Worm (Caenorhabditis elegans) whole organism, L1 larva: ENCODE data around the gene ZK643.5.

ENCODE experiments used
- C16A3.4 ChIP-seq: fragments of 150-350 bp; optimal IDR thresholded peaks from 2 replicates; lab custom pipeline; 2014; ENCODE audit warnings: missing biosample characterization, missing genetic modification characterization
- C34B4.2 ChIP-seq: sonication (generic microtip); optimal IDR thresholded peaks from 2 replicates; lab custom pipeline; 2017; ENCODE audit warnings: mild to moderate bottlenecking, missing genetic modification characterization, missing compliant biosample characterization
- F16B12.6 ChIP-seq: fragments of 150-350 bp; optimal IDR thresholded peaks from 2 replicates; lab custom pipeline; 2014; ENCODE audit warnings: missing biosample characterization, missing genetic modification characterization
- alr-1 ChIP-seq: fragments of 200-800 bp; sonication (Bioruptor generic); optimal IDR thresholded peaks from 2 replicates; lab custom pipeline; 2018; ENCODE audit warnings: borderline replicate concordance, mild to moderate bottlenecking, missing genetic modification characterization, missing compliant biosample characterization
- aly-2 ChIP-seq: fragments of 150-350 bp; optimal IDR thresholded peaks from 2 replicates; lab custom pipeline; 2014; ENCODE audit warnings: missing biosample characterization, missing genetic modification characterization
- ama-1 ChIP-seq: fragments of 150-350 bp; optimal IDR thresholded peaks from 2 replicates; lab custom pipeline; 2014
- blmp-1 ChIP-seq: fragments of 150-350 bp; optimal IDR thresholded peaks from 2 replicates; lab custom pipeline; 2014; ENCODE audit warnings: missing biosample characterization, missing genetic modification characterization
- ceh-63 ChIP-seq: fragments of 200-800 bp; sonication (Bioruptor generic); optimal IDR thresholded peaks from 2 replicates; lab custom pipeline; 2018; ENCODE audit warnings: mild to moderate bottlenecking, missing genetic modification characterization, missing compliant biosample characterization
- ceh-90 ChIP-seq: sonication (generic microtip); optimal IDR thresholded peaks from 2 replicates; lab custom pipeline; 2016; ENCODE audit warnings: missing genetic modification characterization, missing compliant biosample characterization
- ces-1 ChIP-seq: fragments of 150-350 bp; optimal IDR thresholded peaks from 2 replicates; lab custom pipeline; 2014; ENCODE audit warnings: missing biosample characterization, missing genetic modification reagents, missing genetic modification characterization
- dpl-1 ChIP-seq, 3 experiments: fragments of 150-350 bp in 2 of 3; sonication (generic microtip) in 1 of 3; optimal IDR thresholded peaks; 2 replicates each; lab custom pipeline; 2014 to 2017; ENCODE audit warnings: missing biosample characterization in 3 of 3, missing genetic modification characterization in 3 of 3, missing genetic modification reagents in 3 of 3
- dsc-1 ChIP-seq: sonication (generic microtip); optimal IDR thresholded peaks from 2 replicates; lab custom pipeline; 2016; ENCODE audit warnings: mild to moderate bottlenecking, missing genetic modification characterization, missing compliant biosample characterization
- egl-27 ChIP-seq, 2 experiments: fragments of 150-350 bp in 1 of 2; sonication (generic microtip); optimal IDR thresholded peaks; 3 replicates each; lab custom pipeline; 2017 to 2018; ENCODE audit warnings: missing biosample characterization in 2 of 2, missing genetic modification characterization in 2 of 2, missing genetic modification reagents in 2 of 2
- elt-3 ChIP-seq, 6 experiments: fragments of 150-350 bp in 1 of 6; sonication (generic microtip); optimal IDR thresholded peaks; 2 replicates each; lab custom pipeline; 2017 to 2018; ENCODE audit warnings: missing biosample characterization in 6 of 6, missing genetic modification characterization in 6 of 6, inconsistent platforms in 1 of 6
- fkh-10 ChIP-seq: sonication (generic microtip); optimal IDR thresholded peaks from 2 replicates; lab custom pipeline; 2017; ENCODE audit warnings: missing biosample characterization, missing genetic modification reagents, missing genetic modification characterization
- fkh-4 ChIP-seq: sonication (generic microtip); optimal IDR thresholded peaks from 2 replicates; lab custom pipeline; 2016; ENCODE audit warnings: missing compliant biosample characterization, missing genetic modification characterization, borderline replicate concordance
- fkh-8 ChIP-seq: sonication (generic microtip); optimal IDR thresholded peaks from 2 replicates; lab custom pipeline; 2016; ENCODE audit warnings: mild to moderate bottlenecking, missing genetic modification characterization, missing compliant biosample characterization
- hpl-2 ChIP-seq: fragments of 150-350 bp; optimal IDR thresholded peaks from 2 replicates; lab custom pipeline; 2014; ENCODE audit warnings: missing biosample characterization, missing genetic modification reagents, missing genetic modification characterization
- lin-14 ChIP-seq: fragments of 200-800 bp; sonication (Bioruptor generic); optimal IDR thresholded peaks from 2 replicates; lab custom pipeline; 2018; ENCODE audit warnings: mild to moderate bottlenecking, missing genetic modification characterization, moderate library complexity, missing compliant biosample characterization
- lin-15B ChIP-seq: fragments of 150-350 bp; sonication (generic microtip); optimal IDR thresholded peaks from 3 replicates; lab custom pipeline; 2014; ENCODE audit warnings: missing biosample characterization, missing genetic modification characterization
- lin-35 ChIP-seq, 2 experiments: fragments of 150-350 bp; optimal IDR thresholded peaks; 2 replicates each; lab custom pipeline; 2014; ENCODE audit warnings: missing biosample characterization in 2 of 2, missing genetic modification characterization in 2 of 2, missing genetic modification reagents in 2 of 2
- lin-39 ChIP-seq: fragments of 150-350 bp; optimal IDR thresholded peaks from 2 replicates; lab custom pipeline; 2014; ENCODE audit warnings: missing biosample characterization, missing genetic modification reagents, missing genetic modification characterization
- lir-3 ChIP-seq: sonication (generic microtip); optimal IDR thresholded peaks from 2 replicates; lab custom pipeline; 2016; ENCODE audit warnings: mild to moderate bottlenecking, missing genetic modification characterization, moderate library complexity, missing compliant biosample characterization; ENCODE audit not compliant: poor library complexity
- lsy-2 ChIP-seq, 2 experiments: fragments of 150-350 bp; optimal IDR thresholded peaks; 2 replicates each; lab custom pipeline; 2014; ENCODE audit warnings: missing biosample characterization in 2 of 2, missing genetic modification characterization in 2 of 2
- mab-9 ChIP-seq: fragments of 200-800 bp; sonication (Bioruptor generic); IDR thresholded peaks from 2 replicates; pipeline ENCODE4 v1.3.6; 2022; ENCODE audit warnings: missing genetic modification reagents, missing genetic modification characterization, missing compliant biosample characterization
- mef-2 ChIP-seq: fragments of 150-350 bp; optimal IDR thresholded peaks from 2 replicates; lab custom pipeline; 2014; ENCODE audit warnings: missing biosample characterization, missing genetic modification characterization
- nhr-20 ChIP-seq: sonication (generic microtip); optimal IDR thresholded peaks from 2 replicates; lab custom pipeline; 2016; ENCODE audit warnings: mild to moderate bottlenecking, missing genetic modification characterization, missing compliant biosample characterization
- nhr-237 ChIP-seq: fragments of 150-350 bp; optimal IDR thresholded peaks from 2 replicates; lab custom pipeline; 2014; ENCODE audit warnings: missing biosample characterization, missing genetic modification characterization
- nhr-71 ChIP-seq: sonication (generic microtip); optimal IDR thresholded peaks from 2 replicates; lab custom pipeline; 2016; ENCODE audit warnings: mild to moderate bottlenecking, missing genetic modification characterization, moderate library complexity, missing compliant biosample characterization
- nhr-84 ChIP-seq: sonication (generic microtip); optimal IDR thresholded peaks from 2 replicates; lab custom pipeline; 2017; ENCODE audit warnings: missing biosample characterization, missing genetic modification characterization
- nhr-85 ChIP-seq: sonication (generic microtip); peaks from one replicate; lab custom pipeline; 2016; ENCODE audit warnings: missing genetic modification characterization, inconsistent platforms, missing compliant biosample characterization
- nhr-90 ChIP-seq: sonication (generic microtip); optimal IDR thresholded peaks from 2 replicates; lab custom pipeline; 2016; ENCODE audit warnings: mild to moderate bottlenecking, missing genetic modification characterization, missing compliant biosample characterization; ENCODE audit not compliant: poor library complexity
- pag-3 ChIP-seq: sonication (generic microtip); optimal IDR thresholded peaks from 2 replicates; lab custom pipeline; 2017; ENCODE audit warnings: missing genetic modification characterization, mild to moderate bottlenecking, missing compliant biosample characterization, antibody characterized with exemption, borderline replicate concordance; ENCODE audit not compliant: insufficient read depth
- pax-3 ChIP-seq: fragments of 200-800 bp; sonication (Bioruptor generic); optimal IDR thresholded peaks from 2 replicates; lab custom pipeline; 2018; ENCODE audit warnings: mild to moderate bottlenecking, missing genetic modification characterization, moderate library complexity, missing compliant biosample characterization
- pqm-1 ChIP-seq: sonication (generic microtip); optimal IDR thresholded peaks from 3 replicates; lab custom pipeline; 2017; ENCODE audit warnings: missing biosample characterization, missing genetic modification characterization
- rnt-1 ChIP-seq: sonication (generic microtip); optimal IDR thresholded peaks from 2 replicates; lab custom pipeline; 2016; ENCODE audit warnings: mild to moderate bottlenecking, missing genetic modification characterization, moderate library complexity, missing compliant biosample characterization
- skn-1 ChIP-seq: fragments of 150-350 bp; optimal IDR thresholded peaks from 2 replicates; lab custom pipeline; 2014; ENCODE audit warnings: missing biosample characterization, missing genetic modification characterization
- snu-23 ChIP-seq: sonication (generic microtip); optimal IDR thresholded peaks from 2 replicates; lab custom pipeline; 2016; ENCODE audit warnings: missing genetic modification characterization, missing compliant biosample characterization
- sox-4 ChIP-seq: sonication (generic microtip); optimal IDR thresholded peaks from 2 replicates; lab custom pipeline; 2016; ENCODE audit warnings: missing genetic modification characterization, missing compliant biosample characterization
- unc-130 ChIP-seq: fragments of 150-350 bp; optimal IDR thresholded peaks from 2 replicates; lab custom pipeline; 2017; ENCODE audit warnings: missing biosample characterization, missing genetic modification characterization, inconsistent platforms
- unc-62 ChIP-seq: fragments of 150-350 bp; optimal IDR thresholded peaks from 2 replicates; lab custom pipeline; 2014; ENCODE audit warnings: missing biosample characterization, missing genetic modification reagents, missing genetic modification characterization
- unc-86 ChIP-seq: sonication (generic microtip); optimal IDR thresholded peaks from 2 replicates; lab custom pipeline; 2016; ENCODE audit warnings: missing genetic modification characterization, missing compliant biosample characterization
- vab-15 ChIP-seq: sonication (generic microtip); optimal IDR thresholded peaks from 2 replicates; lab custom pipeline; 2017; ENCODE audit warnings: missing genotype, mild to moderate bottlenecking, missing genetic modification characterization, missing compliant biosample characterization
- xbp-1 ChIP-seq: sonication (generic microtip); optimal IDR thresholded peaks from 2 replicates; lab custom pipeline; 2016; ENCODE audit warnings: missing genetic modification characterization, missing compliant biosample characterization
- zag-1 ChIP-seq: fragments of 150-350 bp; optimal IDR thresholded peaks from 2 replicates; lab custom pipeline; 2014; ENCODE audit warnings: missing biosample characterization, missing genetic modification characterization
- zip-4 ChIP-seq: fragments of 200-800 bp; sonication (Bioruptor generic); optimal IDR thresholded peaks from 2 replicates; lab custom pipeline; 2018; ENCODE audit warnings: mild to moderate bottlenecking, missing genetic modification characterization, moderate library complexity, missing compliant biosample characterization

Gene ZK643.5

DNA sequence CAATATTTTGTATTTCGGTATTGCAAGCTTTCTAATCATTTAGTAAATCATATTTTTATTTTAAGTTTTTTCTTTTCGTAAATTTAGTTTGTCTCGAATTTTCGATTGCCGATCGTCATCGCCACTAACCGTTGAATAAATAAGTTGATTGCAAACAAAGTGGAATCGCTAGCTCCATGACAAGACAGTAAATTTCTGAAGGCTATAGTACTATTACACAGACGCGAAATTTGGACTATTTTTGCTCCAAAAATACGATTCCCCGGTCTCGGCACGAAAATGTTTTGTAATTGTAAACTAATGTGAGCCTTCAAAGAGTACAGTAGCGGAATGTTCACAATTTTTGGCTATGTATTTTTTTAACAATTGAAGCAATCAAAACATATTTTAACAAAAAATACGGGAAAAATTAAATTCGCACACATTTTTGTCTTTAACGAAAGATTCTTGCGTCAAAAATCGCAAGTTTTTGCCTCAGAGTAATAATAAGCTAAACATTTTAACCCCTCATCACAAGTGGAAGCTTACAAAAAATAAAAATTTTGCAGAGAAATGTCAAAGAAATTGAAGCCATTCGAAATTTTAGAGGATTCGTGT is 44.3 kb downstream of the ZK643.5 start, which contains the start of gene tpk-1:
tpk-1 (plus strand) TSS at position 547 of the 597 bp plus-strand sequence.
- no peak for TF ChIP-seq ama-1 (lab: Kevin White, UChicago)
- no peak for TF ChIP-seq nhr-20 (tag; lab: Kevin White, UChicago)
- TF ChIP-seq, all 84 proteins: peak for 0

ce11 chrIII:8910139-8910538 is 45.9 kb downstream of the ZK643.5 start:
- no peak for TF ChIP-seq nhr-85 (tag; lab: Kevin White, UChicago)
- TF ChIP-seq unc-130 (tag; lab: Kevin White, UChicago) = no peak
- no peak for TF ChIP-seq alr-1 (tag; lab: Kevin White, UChicago)
- no peak for TF ChIP-seq ama-1 (lab: Kevin White, UChicago)
- no peak for TF ChIP-seq lir-3 (tag; lab: Kevin White, UChicago)

- TF ChIP-seq nhr-71 (tag; lab: Kevin White, UChicago) (peak; percentile 65), pag-3 (no peak), fkh-10 (peak; percentile 33), nhr-90 (tag; lab: Kevin White, UChicago) (no peak), ceh-90 (no peak), lin-15B (tag; lab: Kevin White, UChicago) (peak; percentile 58), lin-39 (tag; lab: Kevin White, UChicago) (no peak), rnt-1 (tag; lab: Kevin White, UChicago) (no peak), hpl-2 (no peak), elt-3 (tag; optimal IDR thresholded peaks at IDR 0.05; lab: Kevin White, UChicago) (no peak), pqm-1 (tag; lab: Kevin White, UChicago) (no peak), fkh-8 (peak; percentile 80), unc-62 (GFP tag; lab: Kevin White, UChicago) (no peak), ama-1 (lab: Kevin White, UChicago) (no peak), nhr-237 (tag; lab: Kevin White, UChicago) (no peak), fkh-4 (tag; lab: Kevin White, UChicago) (no peak), C34B4.2 (tag; lab: Kevin White, UChicago) (no peak), ceh-63 (GFP tag; lab: Kevin White, UChicago) (no peak), egl-27 (tag; optimal IDR thresholded peaks at IDR 0.05; lab: Kevin White, UChicago) (no peak), xbp-1 (peak; percentile 28), dsc-1 (peak; percentile 41), blmp-1 (tag; lab: Kevin White, UChicago) (no peak), F16B12.6 (no peak), skn-1 (tag; lab: Kevin White, UChicago) (peak; percentile 50), unc-86 (tag; lab: Kevin White, UChicago) (peak; percentile 40), pax-3 (tag; lab: Kevin White, UChicago) (no peak), mef-2 (tag; lab: Kevin White, UChicago) (no peak), zip-4 (peak; percentile 1), nhr-84 (tag; lab: Kevin White, UChicago) (no peak), sox-4 (tag; lab: Kevin White, UChicago) (no peak), aly-2 (tag; lab: Kevin White, UChicago) (no peak), zag-1 (no peak), vab-15 (tag; lab: Kevin White, UChicago) (no peak), lin-35 (GFP tag; optimal IDR thresholded peaks at IDR 0.05; lab: Kevin White, UChicago) (peak; percentile 41 to 47), lsy-2 (tag; optimal IDR thresholded peaks at IDR 0.05; lab: Kevin White, UChicago) (peak; percentile 19 to 70), mab-9 (no peak), dpl-1 (GFP tag; optimal IDR thresholded peaks at IDR 0.05; lab: Kevin White, UChicago) (peak in 2 of 3 experiments; percentile 36 to 40), lin-14 (peak; percentile 84), C16A3.4 (tag; lab: Kevin White, UChicago) (no peak), ces-1 (GFP tag; lab: Kevin White, UChicago) (no peak), snu-23 (GFP tag; lab: Kevin White, UChicago) (peak; percentile 56)
Observed at ce11 chrIII:8904914-8905665, 50.9 kb downstream of the ZK643.5 start, which contains the start of gene unc-32. Gene unc-32, plus strand, starts transcription at chrIII:8905615.
